Fruit fly (Drosophila melanogaster) ovary, adult (tissue): ENCODE data around the gene Cp7Fa.

Source experiments
- CG17801 ChIP-seq: fragments of 200-800 bp; optimal IDR thresholded peaks from 2 replicates; lab custom pipeline; 2019; ENCODE audit warnings: missing biosample characterization, mild to moderate bottlenecking, missing genetic modification characterization, moderate library complexity; ENCODE audit not compliant: partially characterized antibody

Gene Cp7Fa

dm6 chrX:8455019-8455555, 15.6 kb upstream of the Cp7Fa start, which contains the start of gene org-1:
org-1 (minus strand) TSS chrX:8455069.
- peak; percentile 89 for TF ChIP-seq CG17801 (GFP tag; lab: Kevin White, UChicago)

- no peak for TF ChIP-seq CG17801 (GFP tag; lab: Kevin White, UChicago)
Measured at dm6 chrX:8457532-8457931, 13.2 kb upstream of the Cp7Fa start, which contains the start of gene CG32713. CG32713 (minus strand) TSS chrX:8457632.

- TF ChIP-seq CG17801 (GFP tag; lab: Kevin White, UChicago), result no peak
Measured at dm6 chrX:8459452-8460040, 11.1 kb upstream of the Cp7Fa start.

dm6 chrX:8460232-8460631, 10.5 kb upstream of the Cp7Fa start:
- TF ChIP-seq CG17801 (GFP tag; lab: Kevin White, UChicago), result no peak

dm6 chrX:8460686-8461085, 10.0 kb upstream of the Cp7Fa start, which contains the start of gene CG15347:
CG15347 (minus strand) TSS chrX:8460898.
- no peak for TF ChIP-seq CG17801 (GFP tag; lab: Kevin White, UChicago)

dm6 chrX:8461147-8461546, 9.5 kb upstream of the Cp7Fa start, which contains the start of gene Es2:
Es2 (plus strand) TSS chrX:8461479.
- no peak for TF ChIP-seq CG17801 (GFP tag; lab: Kevin White, UChicago)

- TF ChIP-seq CG17801 (GFP tag; lab: Kevin White, UChicago), result no peak
Measured at dm6 chrX:8464378-8465036, 6.2 kb upstream of the Cp7Fa start, which contains the start of gene Sptr. Sptr (minus strand) TSS chrX:8464438.

dm6 chrX:8466729-8467215, 3.9 kb upstream of the Cp7Fa start:
- no peak for TF ChIP-seq CG17801 (GFP tag; lab: Kevin White, UChicago)

dm6 chrX:8468962-8469459, 1.7 kb upstream of the Cp7Fa start, which contains the start of gene CG12116:
CG12116 (minus strand) TSS chrX:8469012.
- TF ChIP-seq CG17801 (GFP tag; lab: Kevin White, UChicago), result no peak

dm6 chrX:8469606-8470005, 1.1 kb upstream of the Cp7Fa start:
- TF ChIP-seq CG17801 (GFP tag; lab: Kevin White, UChicago), result no peak

dm6 chrX:8473339-8473887, 2.7 kb downstream of the Cp7Fa start, which contains the start of gene Cp7Fb:
Cp7Fb (plus strand) TSS chrX:8473837.
- TF ChIP-seq CG17801 (GFP tag; lab: Kevin White, UChicago), result no peak

dm6 chrX:8475657-8476056, 5.0 kb downstream of the Cp7Fa start:
- TF ChIP-seq CG17801 (GFP tag; lab: Kevin White, UChicago), result no peak

dm6 chrX:8476817-8477216, 6.1 kb downstream of the Cp7Fa start, which contains the start of gene Cp7Fc:
Cp7Fc (plus strand) TSS chrX:8477117.
- TF ChIP-seq CG17801 (GFP tag; lab: Kevin White, UChicago), result no peak

dm6 chrX:8479031-8479568, 8.4 kb downstream of the Cp7Fa start, which contains the start of gene Cp36:
Cp36 (plus strand) TSS chrX:8479319.
- no peak for TF ChIP-seq CG17801 (GFP tag; lab: Kevin White, UChicago)
